Fruit fly (Drosophila melanogaster): ENCODE data around the gene Antp.

Antp gene

DNA sequence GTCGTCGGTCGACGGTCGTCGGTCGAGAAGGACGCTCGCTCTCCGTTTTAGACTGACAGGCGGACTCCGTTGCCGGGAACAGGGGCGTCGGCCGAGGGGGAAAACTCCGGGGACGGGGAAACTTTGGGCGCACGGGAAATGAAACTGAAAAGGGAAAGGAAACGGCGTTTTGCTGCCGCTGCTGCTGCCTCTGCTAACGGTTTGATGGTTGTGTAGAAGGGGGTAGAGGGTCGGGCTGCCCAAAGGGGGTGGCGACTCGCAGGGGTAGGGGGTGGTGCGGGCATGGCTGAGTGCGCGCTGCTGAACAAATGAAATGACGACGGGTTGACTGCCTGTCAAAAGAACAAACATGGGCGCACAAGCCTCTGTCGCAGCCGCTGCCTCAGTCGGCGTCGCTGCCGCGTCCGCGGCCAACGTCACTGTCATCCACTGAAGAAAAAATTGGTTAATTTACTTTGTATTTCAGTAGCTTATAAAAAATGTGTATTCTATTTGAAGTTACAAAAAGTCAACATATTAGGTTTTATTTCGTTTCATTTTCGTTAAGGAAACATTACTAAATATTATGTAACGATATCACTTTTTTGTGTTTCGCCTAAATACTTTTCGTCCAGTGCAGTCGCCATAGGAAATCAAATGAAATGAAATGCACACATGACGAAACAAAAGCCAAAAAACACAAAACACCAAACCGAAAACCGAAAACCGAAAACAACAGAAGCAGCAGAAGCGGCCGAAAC lies 63.0 kb downstream of the Antp start:
- TF ChIP-seq Sp1 (GFP tag; optimal IDR thresholded peaks at IDR 0.05) (peak; percentile 87), dmrt93B (GFP tag; optimal IDR thresholded peaks at IDR 0.05) (peak; percentile 56), sv (GFP tag; optimal IDR thresholded peaks at IDR 0.05) (peak; percentile 20), h (GFP tag; optimal IDR thresholded peaks at IDR 0.05) (peak; percentile 85), sage (GFP tag; optimal IDR thresholded peaks at IDR 0.05) (peak; percentile 37), brk (GFP tag; optimal IDR thresholded peaks at IDR 0.05) (peak; percentile 64), rgr (GFP tag; optimal IDR thresholded peaks at IDR 0.05) (peak; percentile 81), Hr78 (GFP tag; optimal IDR thresholded peaks at IDR 0.05) (no peak), HLH106 (tag; optimal IDR thresholded peaks at IDR 0.05) (peak; percentile 86), ey (GFP tag; optimal IDR thresholded peaks at IDR 0.05) (peak; percentile 82), Hr83 (GFP tag; optimal IDR thresholded peaks at IDR 0.05; ENCODE audit: poor library complexity, severe bottlenecking) (no peak), OdsH (GFP tag; optimal IDR thresholded peaks at IDR 0.05) (peak; percentile 84), jim (GFP tag; optimal IDR thresholded peaks at IDR 0.05) (no peak), Jra (GFP tag; optimal IDR thresholded peaks at IDR 0.05) (peak; percentile 41), foxo (GFP tag; optimal IDR thresholded peaks at IDR 0.05) (peak in 1 of 2 experiments; percentile 87), Vsx2 (GFP tag; optimal IDR thresholded peaks at IDR 0.05; ENCODE audit: partially characterized antibody) (no peak), dsf (GFP tag; optimal IDR thresholded peaks at IDR 0.05; ENCODE audit: borderline replicate concordance) (no peak), Rel (GFP tag; optimal IDR thresholded peaks at IDR 0.05) (peak; percentile 29), Rel (tag; optimal IDR thresholded peaks at IDR 0.05) (peak; percentile 50), fru (GFP tag; optimal IDR thresholded peaks at IDR 0.05) (peak; percentile 85), CrebA (GFP tag; optimal IDR thresholded peaks at IDR 0.05; ENCODE audit: borderline replicate concordance) (peak; percentile 54), tai (GFP tag; optimal IDR thresholded peaks at IDR 0.05) (peak; percentile 68), woc (GFP tag; optimal IDR thresholded peaks at IDR 0.05) (peak; percentile 74), br (GFP tag; optimal IDR thresholded peaks at IDR 0.05) (peak; percentile 76), usp (GFP tag; optimal IDR thresholded peaks at IDR 0.05) (no peak), CG32264 (GFP tag; optimal IDR thresholded peaks at IDR 0.05) (peak; percentile 52), CG9705 (GFP tag; optimal IDR thresholded peaks at IDR 0.05) (peak; percentile 68), Myc (optimal IDR thresholded peaks at IDR 0.05) (no peak), Hnf4 (GFP tag; optimal IDR thresholded peaks at IDR 0.05) (peak; percentile 71), dl (GFP tag; optimal IDR thresholded peaks at IDR 0.05; ENCODE audit: insufficient read depth in 1 of 2, partially characterized antibody in 2 of 2) (no peak)

DNA sequence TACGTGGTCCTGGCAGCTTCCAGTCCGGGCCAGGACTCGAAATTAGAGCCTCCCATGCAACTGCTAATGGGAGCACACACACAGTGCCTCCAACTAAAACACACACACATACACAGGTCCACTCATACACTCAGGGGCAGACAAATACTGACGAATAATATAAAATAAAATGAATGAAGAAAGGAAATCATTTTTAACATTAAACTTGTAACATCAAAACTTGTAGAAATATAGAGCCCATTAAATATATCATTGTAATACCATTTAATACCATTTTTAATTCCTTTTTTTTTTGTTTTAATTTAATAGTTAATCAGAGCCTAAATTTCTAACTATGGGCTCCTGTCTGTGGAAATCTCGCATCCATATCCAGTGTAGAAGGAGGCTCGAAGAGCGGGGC lies 63.8 kb downstream of the Antp start:
- TF ChIP-seq jim (GFP tag; optimal IDR thresholded peaks at IDR 0.05) (no peak), sv (GFP tag; optimal IDR thresholded peaks at IDR 0.05) (no peak), tai (GFP tag; optimal IDR thresholded peaks at IDR 0.05) (no peak), Hnf4 (GFP tag; optimal IDR thresholded peaks at IDR 0.05) (no peak), Myc (optimal IDR thresholded peaks at IDR 0.05) (no peak), HLH106 (tag; optimal IDR thresholded peaks at IDR 0.05) (peak; percentile 6), OdsH (GFP tag; optimal IDR thresholded peaks at IDR 0.05) (peak; percentile 1), rgr (GFP tag; optimal IDR thresholded peaks at IDR 0.05) (no peak), Hr83 (GFP tag; optimal IDR thresholded peaks at IDR 0.05; ENCODE audit: poor library complexity, severe bottlenecking) (no peak), dsf (GFP tag; optimal IDR thresholded peaks at IDR 0.05; ENCODE audit: borderline replicate concordance) (no peak), Hr78 (GFP tag; optimal IDR thresholded peaks at IDR 0.05) (no peak), CG32264 (GFP tag; optimal IDR thresholded peaks at IDR 0.05) (no peak), psq (GFP tag; optimal IDR thresholded peaks at IDR 0.05) (no peak), CG9705 (GFP tag; optimal IDR thresholded peaks at IDR 0.05) (no peak), usp (GFP tag; optimal IDR thresholded peaks at IDR 0.05) (no peak), sage (GFP tag; optimal IDR thresholded peaks at IDR 0.05) (no peak), Dif (GFP tag; optimal IDR thresholded peaks at IDR 0.05; ENCODE audit: partially characterized antibody) (no peak), pan (optimal IDR thresholded peaks at IDR 0.05) (no peak), CrebA (GFP tag; optimal IDR thresholded peaks at IDR 0.05; ENCODE audit: borderline replicate concordance) (no peak), Rel (GFP tag; optimal IDR thresholded peaks at IDR 0.05) (no peak), Rel (tag; optimal IDR thresholded peaks at IDR 0.05) (no peak), dl (GFP tag; optimal IDR thresholded peaks at IDR 0.05; ENCODE audit: insufficient read depth in 1 of 2, partially characterized antibody in 2 of 2) (no peak), brk (GFP tag; optimal IDR thresholded peaks at IDR 0.05) (no peak), br (GFP tag; optimal IDR thresholded peaks at IDR 0.05) (no peak), Dfd (GFP tag; optimal IDR thresholded peaks at IDR 0.05) (no peak), woc (GFP tag; optimal IDR thresholded peaks at IDR 0.05) (peak; percentile 47), Vsx2 (GFP tag; optimal IDR thresholded peaks at IDR 0.05; ENCODE audit: partially characterized antibody) (no peak), ey (GFP tag; optimal IDR thresholded peaks at IDR 0.05) (peak; percentile 30), foxo (GFP tag; optimal IDR thresholded peaks at IDR 0.05) (peak in 1 of 2 experiments; percentile 12), fru (GFP tag; optimal IDR thresholded peaks at IDR 0.05) (peak; percentile 9), dmrt93B (GFP tag; optimal IDR thresholded peaks at IDR 0.05) (no peak), Abd-B (GFP tag; optimal IDR thresholded peaks at IDR 0.05) (no peak), Sp1 (GFP tag; optimal IDR thresholded peaks at IDR 0.05) (peak; percentile 18), lola (GFP tag; optimal IDR thresholded peaks at IDR 0.05) (no peak), N (GFP tag; optimal IDR thresholded peaks at IDR 0.05) (no peak), Jra (GFP tag; optimal IDR thresholded peaks at IDR 0.05) (no peak), GATAd (GFP tag; optimal IDR thresholded peaks at IDR 0.05) (no peak), h (GFP tag; optimal IDR thresholded peaks at IDR 0.05) (peak; percentile 40), Mio (GFP tag; optimal IDR thresholded peaks at IDR 0.05) (no peak)

Data from whole organism, wandering third instar larva.